Worm (Caenorhabditis elegans): Measurements from ENCODE around the gene frpr-5.

ce11 chrV:13556746-13557145 is 20.8 kb upstream of the frpr-5 start, which contains the start of gene cav-2:
- TF ChIP-seq F13H6.1 (tag; optimal IDR thresholded peaks at IDR 0.05) (peak; percentile 81), mbf-1 (tag; optimal IDR thresholded peaks at IDR 0.05) (no peak), ztf-4 (tag; optimal IDR thresholded peaks at IDR 0.05) (no peak)
